Comparison of ENCODE assay signal across 3 fruit fly cellular contexts in genomic region chr2L:19434260-19434659, dm6.
TF ChIP-seq lines count a peak whose summit lies in the region.

No protein-coding gene starts in this region.

TF ChIP-seq in whole organism, adult, 20 proteins besides CTCF, POLR2A, EP300 and RAD21 (continued from another document):
- no peak for TF ChIP-seq bab1 (GFP tag; optimal IDR thresholded peaks at IDR 0.05; lab: Kevin White, UChicago)

TF ChIP-seq in whole organism, embryonic, 481 proteins besides CTCF, POLR2A, EP300 and RAD21 (continued from another document and continues in another):
- TF ChIP-seq CG6689 (GFP tag; IDR thresholded peaks at IDR 0.05; lab: Robert Waterston, UW) (no peak), ato (GFP tag; IDR thresholded peaks at IDR 0.05; lab: Robert Waterston, UW; ENCODE audit: partially characterized antibody) (no peak), ftz-f1 (GFP tag; optimal IDR thresholded peaks at IDR 0.05; lab: Kevin White, UChicago) (no peak), vnd (GFP tag; IDR thresholded peaks at IDR 0.05; lab: Robert Waterston, UW; ENCODE audit: partially characterized antibody) (no peak), CG10979 (tag; optimal IDR thresholded peaks at IDR 0.05; lab: Kevin White, UChicago) (peak; percentile 20), odd (GFP tag; optimal IDR thresholded peaks at IDR 0.05; lab: Kevin White, UChicago) (peak; percentile 70), CG2202 (tag; optimal IDR thresholded peaks at IDR 0.05; lab: Kevin White, UChicago) (peak; percentile 90), phol (tag; optimal IDR thresholded peaks at IDR 0.05; lab: Kevin White, UChicago) (no peak), CG16813 (GFP tag; IDR thresholded peaks at IDR 0.05; lab: Robert Waterston, UW; ENCODE audit: partially characterized antibody) (no peak), sens-2 (GFP tag; IDR thresholded peaks at IDR 0.05; lab: Robert Waterston, UW) (no peak), eve (GFP tag; optimal IDR thresholded peaks at IDR 0.05; lab: Kevin White, UChicago) (no peak), CG12236 (GFP tag; optimal IDR thresholded peaks at IDR 0.05; lab: Kevin White, UChicago) (peak; percentile 16), Jarid2 (GFP tag; optimal IDR thresholded peaks at IDR 0.05; lab: Kevin White, UChicago) (peak; percentile 23), CG1233 (GFP tag; optimal IDR thresholded peaks at IDR 0.05; lab: Kevin White, UChicago) (peak; percentile 78), insv (GFP tag; optimal IDR thresholded peaks at IDR 0.05; lab: Kevin White, UChicago) (no peak), ewg (GFP tag; optimal IDR thresholded peaks at IDR 0.05; lab: Kevin White, UChicago) (peak; percentile 16), bab2 (GFP tag; optimal IDR thresholded peaks at IDR 0.05; lab: Kevin White, UChicago) (no peak), CG2116 (GFP tag; optimal IDR thresholded peaks at IDR 0.05; lab: Kevin White, UChicago) (no peak), Tbp (GFP tag; optimal IDR thresholded peaks at IDR 0.05; lab: Kevin White, UChicago) (no peak), da (GFP tag; optimal IDR thresholded peaks at IDR 0.05; lab: Kevin White, UChicago) (no peak), knrl (GFP tag; IDR thresholded peaks at IDR 0.05; lab: Robert Waterston, UW; ENCODE audit: partially characterized antibody) (no peak), CG31388 (GFP tag; optimal IDR thresholded peaks at IDR 0.05; lab: Kevin White, UChicago) (no peak), TFAM (GFP tag; optimal IDR thresholded peaks at IDR 0.05; lab: Kevin White, UChicago) (peak; percentile 10), pzg (GFP tag; optimal IDR thresholded peaks at IDR 0.05; lab: Kevin White, UChicago) (no peak), CG4424 (GFP tag; optimal IDR thresholded peaks at IDR 0.05; lab: Kevin White, UChicago) (no peak), CG3281 (GFP tag; optimal IDR thresholded peaks at IDR 0.05; lab: Kevin White, UChicago) (peak; percentile 52), CG13624 (GFP tag; optimal IDR thresholded peaks at IDR 0.05; lab: Kevin White, UChicago) (no peak), fd64A (GFP tag; optimal IDR thresholded peaks at IDR 0.05; lab: Kevin White, UChicago) (peak; percentile 79), Side (GFP tag; optimal IDR thresholded peaks at IDR 0.05; lab: Kevin White, UChicago) (no peak), CG30020 (tag; optimal IDR thresholded peaks at IDR 0.05; lab: Kevin White, UChicago) (no peak), chif (GFP tag; optimal IDR thresholded peaks at IDR 0.05; lab: Kevin White, UChicago) (peak in 1 of 2 experiments; percentile 3), Mrtf (GFP tag; IDR thresholded peaks at IDR 0.05; lab: Robert Waterston, UW) (no peak), ssp (GFP tag; IDR thresholded peaks at IDR 0.05; lab: Robert Waterston, UW) (no peak), cg (GFP tag; optimal IDR thresholded peaks at IDR 0.05; lab: Kevin White, UChicago) (no peak), CG3163 (GFP tag; optimal IDR thresholded peaks at IDR 0.05; lab: Kevin White, UChicago) (no peak), CG18764 (GFP tag; optimal IDR thresholded peaks at IDR 0.05; lab: Kevin White, UChicago) (peak; percentile 12), CG11085 (GFP tag; IDR thresholded peaks at IDR 0.05; lab: Robert Waterston, UW) (no peak), CG12744 (GFP tag; optimal IDR thresholded peaks at IDR 0.05; lab: Kevin White, UChicago) (no peak), Rx (GFP tag; IDR thresholded peaks at IDR 0.05; lab: Robert Waterston, UW) (no peak), CG7963 (GFP tag; IDR thresholded peaks at IDR 0.05; lab: Robert Waterston, UW; ENCODE audit: partially characterized antibody) (no peak), Myb (GFP tag; optimal IDR thresholded peaks at IDR 0.05; lab: Kevin White, UChicago) (no peak), ash1 (GFP tag; optimal IDR thresholded peaks at IDR 0.05; lab: Kevin White, UChicago) (no peak), CG9797 (GFP tag; optimal IDR thresholded peaks at IDR 0.05; lab: Kevin White, UChicago) (no peak), Xrp1 (GFP tag; IDR thresholded peaks at IDR 0.05; lab: Robert Waterston, UW) (peak; percentile 68), Six4 (GFP tag; optimal IDR thresholded peaks at IDR 0.05; lab: Kevin White, UChicago) (no peak), her (GFP tag; optimal IDR thresholded peaks at IDR 0.05; lab: Kevin White, UChicago) (no peak), seq (GFP tag; IDR thresholded peaks at IDR 0.05; lab: Robert Waterston, UW) (no peak), lilli (GFP tag; optimal IDR thresholded peaks at IDR 0.05; lab: Kevin White, UChicago) (no peak), NC2β (GFP tag; optimal IDR thresholded peaks at IDR 0.05; lab: Kevin White, UChicago) (peak; percentile 15), cas (GFP tag; IDR thresholded peaks at IDR 0.05; lab: Robert Waterston, UW) (no peak), ara (GFP tag; IDR thresholded peaks at IDR 0.05; lab: Robert Waterston, UW) (peak; percentile 65; the same call in 1 of the 2 replicates), hbn (GFP tag; IDR thresholded peaks at IDR 0.05; lab: Robert Waterston, UW; ENCODE audit: partially characterized antibody) (no peak), Hr51 (GFP tag; optimal IDR thresholded peaks at IDR 0.05; lab: Kevin White, UChicago) (no peak), CG12219 (GFP tag; optimal IDR thresholded peaks at IDR 0.05; lab: Kevin White, UChicago) (peak; percentile 62), Sry-δ (GFP tag; optimal IDR thresholded peaks at IDR 0.05; lab: Kevin White, UChicago) (no peak), sc (optimal IDR thresholded peaks at IDR 0.05; lab: Kevin White, UChicago) (no peak), sc (GFP tag; optimal IDR thresholded peaks at IDR 0.05; lab: Kevin White, UChicago) (peak; percentile 44), chinmo (GFP tag; IDR thresholded peaks at IDR 0.05; lab: Robert Waterston, UW; ENCODE audit: partially characterized antibody) (no peak), yki (optimal IDR thresholded peaks at IDR 0.05; lab: Kevin White, UChicago) (no peak), dysf (GFP tag; IDR thresholded peaks at IDR 0.05; lab: Robert Waterston, UW) (no peak), CG7271 (tag; optimal IDR thresholded peaks at IDR 0.05; lab: Kevin White, UChicago) (no peak), CG10321 (GFP tag; IDR thresholded peaks at IDR 0.05; lab: Robert Waterston, UW) (no peak), Spps (tag; optimal IDR thresholded peaks at IDR 0.05; lab: Kevin White, UChicago) (peak; percentile 70), br (optimal IDR thresholded peaks at IDR 0.05; lab: Kevin White, UChicago) (no peak), Dek (tag; optimal IDR thresholded peaks at IDR 0.05; lab: Kevin White, UChicago) (no peak), BtbVII (GFP tag; optimal IDR thresholded peaks at IDR 0.05; lab: Kevin White, UChicago) (peak; percentile 79), gro (GFP tag; optimal IDR thresholded peaks at IDR 0.05; lab: Kevin White, UChicago) (no peak)

TF ChIP-seq in whole organism, prepupa, 60 proteins besides CTCF, POLR2A, EP300 and RAD21 (continued from another document):
- TF ChIP-seq Hr39 (GFP tag; optimal IDR thresholded peaks at IDR 0.05; lab: Kevin White, UChicago) (no peak), dsx (GFP tag; optimal IDR thresholded peaks at IDR 0.05; lab: Kevin White, UChicago; ENCODE audit: poor library complexity, severe bottlenecking) (no peak), svp (GFP tag; lab: Kevin White, UChicago) (no peak), Ets21C (GFP tag; optimal IDR thresholded peaks at IDR 0.05; lab: Kevin White, UChicago) (no peak), CG31627 (GFP tag; optimal IDR thresholded peaks at IDR 0.05; lab: Kevin White, UChicago) (no peak), Lpt (GFP tag; optimal IDR thresholded peaks at IDR 0.05; lab: Kevin White, UChicago) (no peak), CG3919 (GFP tag; optimal IDR thresholded peaks at IDR 0.05; lab: Kevin White, UChicago) (no peak), cyc (GFP tag; optimal IDR thresholded peaks at IDR 0.05; lab: Kevin White, UChicago) (no peak), dac (GFP tag; optimal IDR thresholded peaks at IDR 0.05; lab: Kevin White, UChicago) (no peak), net (GFP tag; optimal IDR thresholded peaks at IDR 0.05; lab: Kevin White, UChicago) (no peak), CG9139 (GFP tag; optimal IDR thresholded peaks at IDR 0.05; lab: Kevin White, UChicago) (no peak), Eip93F (GFP tag; optimal IDR thresholded peaks at IDR 0.05; lab: Kevin White, UChicago) (no peak)
